Fruit fly (Drosophila melanogaster) whole organism, pupa: ENCODE results near the gene mtDNA-helicase.

Source experiments
- CG10348 ChIP-seq: fragments of 200-800 bp; sonication (Bioruptor generic); IDR thresholded peaks from 2 replicates; pipeline ENCODE4 v1.3.6; 2022; ENCODE audit warnings: missing biosample characterization, missing genetic modification characterization
- CG12605 ChIP-seq: fragments of 200-800 bp; sonication (Bioruptor generic); IDR thresholded peaks from 2 replicates; pipeline ENCODE4 v1.3.6; 2022; ENCODE audit warnings: missing biosample characterization, missing genetic modification characterization
- CG17806 ChIP-seq: fragments of 200-800 bp; sonication (Bioruptor generic); optimal IDR thresholded peaks from 2 replicates; lab custom pipeline; 2018; ENCODE audit warnings: missing biosample characterization, mild to moderate bottlenecking, missing genetic modification characterization, moderate library complexity
- CG32121 ChIP-seq: fragments of 200-800 bp; sonication (Bioruptor generic); IDR thresholded peaks from 2 replicates; pipeline ENCODE4 v1.3.6; 2022; ENCODE audit warnings: missing biosample characterization, missing genetic modification characterization
- CG34367 ChIP-seq: fragments of 200-800 bp; sonication (Bioruptor generic); optimal IDR thresholded peaks from 2 replicates; lab custom pipeline; 2018; ENCODE audit warnings: missing biosample characterization, mild to moderate bottlenecking, missing genetic modification characterization
- CG8159 ChIP-seq: fragments of 200-800 bp; sonication (Bioruptor generic); optimal IDR thresholded peaks from 3 replicates; lab custom pipeline; 2018; ENCODE audit warnings: missing biosample characterization, mild to moderate bottlenecking, missing genetic modification characterization, moderate library complexity
- CG8301 ChIP-seq: fragments of 200-800 bp; sonication (Bioruptor generic); optimal IDR thresholded peaks from 2 replicates; lab custom pipeline; 2018; ENCODE audit warnings: missing biosample characterization, mild to moderate bottlenecking, missing genetic modification characterization
- EcR ChIP-seq: fragments of 200-800 bp; sonication (Bioruptor generic); optimal IDR thresholded peaks from 3 replicates; lab custom pipeline; 2019; ENCODE audit warnings: missing biosample characterization, missing genetic modification characterization, mild to moderate bottlenecking, moderate library complexity, missing genetic modification reagents
- fd96Ca ChIP-seq: fragments of 200-800 bp; sonication (Bioruptor generic); IDR thresholded peaks from 3 replicates; pipeline ENCODE4 v1.3.6; 2022; ENCODE audit warnings: missing biosample characterization, missing genetic modification characterization

DNA sequence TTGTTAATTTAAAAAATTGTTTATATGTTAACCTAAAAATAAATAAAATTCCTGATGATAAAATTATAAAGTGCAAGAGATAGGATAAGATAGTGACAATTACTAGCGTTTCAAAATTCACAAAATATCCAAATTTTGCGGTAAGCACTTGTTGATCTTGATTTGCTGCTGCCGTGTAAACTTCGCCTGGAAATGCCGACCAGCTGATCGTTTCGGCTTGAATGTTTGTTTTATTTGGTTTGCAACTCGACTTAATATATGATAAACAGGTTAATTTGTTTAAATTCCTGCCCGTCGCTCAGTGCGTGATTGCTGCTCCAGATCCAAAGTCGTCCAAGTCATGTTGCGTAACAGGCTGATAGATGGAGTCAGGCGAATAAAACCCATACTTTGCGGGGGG is 28.2 kb upstream of the mtDNA-helicase start, which contains the start of gene CG4592:
- TF ChIP-seq CG32121 (GFP tag; lab: Robert Waterston, UW) = peak; percentile 82
- TF ChIP-seq CG12605 (GFP tag; lab: Robert Waterston, UW) = peak; percentile 66
- TF ChIP-seq fd96Ca = peak; percentile 82; the same call in 2 of the 3 replicates
- TF ChIP-seq CG8301 (tag; lab: Kevin White, UChicago) = no peak
- no peak for TF ChIP-seq EcR
- no peak for TF ChIP-seq CG10348
- peak; percentile 65 for TF ChIP-seq CG8159
- TF ChIP-seq CG34367 (tag; lab: Kevin White, UChicago) = peak; percentile 68
- no peak for TF ChIP-seq CG17806
